Worm (Caenorhabditis elegans) whole organism, mixed stage, embryonic: ENCODE measurements around the gene F31E8.5.
A peak's percentile ranks its signal among the peaks of the same experiment; 100 is the strongest.

ENCODE experiments used
- blmp-1 ChIP-seq: fragments of 150-350 bp; optimal IDR thresholded peaks from 2 replicates; lab custom pipeline; 2014; ENCODE audit warnings: missing biosample characterization, missing genetic modification characterization
- lin-13 ChIP-seq: fragments of 150-350 bp; optimal IDR thresholded peaks from 2 replicates; lab custom pipeline; 2014; ENCODE audit warnings: missing biosample characterization, missing genetic modification characterization
- lsy-2 ChIP-seq: fragments of 150-350 bp; optimal IDR thresholded peaks from 2 replicates; lab custom pipeline; 2014; ENCODE audit warnings: missing biosample characterization, missing genetic modification characterization
- nhr-12 ChIP-seq: fragments of 150-350 bp; optimal IDR thresholded peaks from 2 replicates; lab custom pipeline; 2014; ENCODE audit warnings: missing biosample characterization, missing genetic modification characterization
- nhr-2 ChIP-seq: fragments of 150-350 bp; optimal IDR thresholded peaks from 2 replicates; lab custom pipeline; 2014; ENCODE audit warnings: missing biosample characterization, missing genetic modification characterization
- pha-4 ChIP-seq: fragments of 150-350 bp; optimal IDR thresholded peaks from 2 replicates; lab custom pipeline; 2018; ENCODE audit warnings: missing biosample characterization, missing genetic modification reagents, missing genetic modification characterization
- sptf-1 ChIP-seq: sonication (generic microtip); optimal IDR thresholded peaks from 2 replicates; lab custom pipeline; 2017; ENCODE audit warnings: mild to moderate bottlenecking, missing genetic modification characterization, moderate library complexity, missing compliant biosample characterization
- unc-120 ChIP-seq: sonication (generic microtip); optimal IDR thresholded peaks from 2 replicates; lab custom pipeline; 2017; ENCODE audit warnings: missing genetic modification characterization, missing compliant biosample characterization; ENCODE audit not compliant: poor library complexity, severe bottlenecking
- unc-39 ChIP-seq: fragments of 150-350 bp; optimal IDR thresholded peaks from 2 replicates; lab custom pipeline; 2014; ENCODE audit warnings: missing biosample characterization, missing genetic modification characterization
- unc-62 ChIP-seq: fragments of 150-350 bp; optimal IDR thresholded peaks from 2 replicates; lab custom pipeline; 2014; ENCODE audit warnings: missing biosample characterization, missing genetic modification reagents, missing genetic modification characterization
- ztf-11 ChIP-seq: fragments of 150-350 bp; optimal IDR thresholded peaks from 2 replicates; lab custom pipeline; 2014; ENCODE audit warnings: missing biosample characterization, missing genetic modification characterization

DNA sequence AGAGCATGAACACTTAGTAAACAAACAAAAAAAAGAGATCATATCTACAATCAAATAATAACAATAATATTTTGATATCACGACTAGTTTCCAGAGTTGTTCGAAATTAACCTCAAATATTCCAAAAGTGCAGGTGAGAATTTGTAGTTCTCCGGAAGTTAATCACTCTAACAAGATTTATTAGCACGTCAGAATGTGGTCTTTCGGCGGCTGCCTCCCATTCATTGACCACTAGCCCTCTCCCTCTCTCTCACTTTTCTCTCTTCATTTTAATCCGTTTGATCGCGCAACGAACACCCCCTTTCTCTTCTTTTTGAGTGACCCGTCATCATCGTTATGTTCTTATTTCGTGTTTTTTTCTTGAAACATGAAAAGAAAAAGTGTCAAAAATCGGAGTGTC is 18.7 kb upstream of the F31E8.5 start:
- TF ChIP-seq ztf-11 (tag; lab: Kevin White, UChicago) (no peak), unc-120 (tag; lab: Kevin White, UChicago) (peak; percentile 77), unc-39 (tag; lab: Kevin White, UChicago) (no peak), pha-4 (tag; lab: Kevin White, UChicago) (no peak), blmp-1 (no peak), lsy-2 (no peak), nhr-2 (tag; lab: Kevin White, UChicago) (no peak), unc-62 (peak; percentile 96), nhr-12 (tag; lab: Kevin White, UChicago) (no peak), lin-13 (no peak), sptf-1 (tag; lab: Kevin White, UChicago) (no peak)
